Worm (Caenorhabditis elegans): ENCODE results near the gene Y39A3B.7.

ce11 chrIII:2008334-2008733, 23.6 kb upstream of the Y39A3B.7 start:
- TF ChIP-seq blmp-1 (tag; optimal IDR thresholded peaks at IDR 0.05): no peak
- no peak for TF ChIP-seq zip-8 (tag; optimal IDR thresholded peaks at IDR 0.05)
- no peak for TF ChIP-seq lsy-2 (tag; optimal IDR thresholded peaks at IDR 0.05)

All from whole organism, mixed stage, embryonic.